Worm (Caenorhabditis elegans) whole organism, L1 larva: ENCODE measurements around the gene Y110A2AL.3.

Experiments used
- C16A3.4 ChIP-seq: fragments of 150-350 bp; optimal IDR thresholded peaks from 2 replicates; lab custom pipeline; 2014; ENCODE audit warnings: missing biosample characterization, missing genetic modification characterization
- C34B4.2 ChIP-seq: sonication (generic microtip); optimal IDR thresholded peaks from 2 replicates; lab custom pipeline; 2017; ENCODE audit warnings: mild to moderate bottlenecking, missing genetic modification characterization, missing compliant biosample characterization
- F16B12.6 ChIP-seq: fragments of 150-350 bp; optimal IDR thresholded peaks from 2 replicates; lab custom pipeline; 2014; ENCODE audit warnings: missing biosample characterization, missing genetic modification characterization
- alr-1 ChIP-seq: fragments of 200-800 bp; sonication (Bioruptor generic); optimal IDR thresholded peaks from 2 replicates; lab custom pipeline; 2018; ENCODE audit warnings: borderline replicate concordance, mild to moderate bottlenecking, missing genetic modification characterization, missing compliant biosample characterization
- aly-2 ChIP-seq: fragments of 150-350 bp; optimal IDR thresholded peaks from 2 replicates; lab custom pipeline; 2014; ENCODE audit warnings: missing biosample characterization, missing genetic modification characterization
- ama-1 ChIP-seq: fragments of 150-350 bp; optimal IDR thresholded peaks from 2 replicates; lab custom pipeline; 2014
- ceh-63 ChIP-seq: fragments of 200-800 bp; sonication (Bioruptor generic); optimal IDR thresholded peaks from 2 replicates; lab custom pipeline; 2018; ENCODE audit warnings: mild to moderate bottlenecking, missing genetic modification characterization, missing compliant biosample characterization
- ces-1 ChIP-seq: fragments of 150-350 bp; optimal IDR thresholded peaks from 2 replicates; lab custom pipeline; 2014; ENCODE audit warnings: missing biosample characterization, missing genetic modification reagents, missing genetic modification characterization
- dpl-1 ChIP-seq, 3 experiments: fragments of 150-350 bp in 2 of 3; sonication (generic microtip) in 1 of 3; optimal IDR thresholded peaks; 2 replicates each; lab custom pipeline; 2014 to 2017; ENCODE audit warnings: missing biosample characterization in 3 of 3, missing genetic modification characterization in 3 of 3, missing genetic modification reagents in 3 of 3
- dsc-1 ChIP-seq: sonication (generic microtip); optimal IDR thresholded peaks from 2 replicates; lab custom pipeline; 2016; ENCODE audit warnings: mild to moderate bottlenecking, missing genetic modification characterization, missing compliant biosample characterization
- efl-1 ChIP-seq, 4 experiments: fragments of 150-350 bp; optimal IDR thresholded peaks in 3 of 4; peaks in 1 of 4; 1 replicate in 1 of 4; 2 replicates in 3 of 4; lab custom pipeline; 2014; ENCODE audit warnings: missing biosample characterization in 2 of 4, missing genetic modification characterization in 2 of 4, missing genetic modification reagents in 2 of 4
- egl-27 ChIP-seq, 2 experiments: fragments of 150-350 bp in 1 of 2; sonication (generic microtip); optimal IDR thresholded peaks; 3 replicates each; lab custom pipeline; 2017 to 2018; ENCODE audit warnings: missing biosample characterization in 2 of 2, missing genetic modification characterization in 2 of 2, missing genetic modification reagents in 2 of 2
- elt-3 ChIP-seq, 6 experiments: fragments of 150-350 bp in 1 of 6; sonication (generic microtip); optimal IDR thresholded peaks; 2 replicates each; lab custom pipeline; 2017 to 2018; ENCODE audit warnings: missing biosample characterization in 6 of 6, missing genetic modification characterization in 6 of 6, inconsistent platforms in 1 of 6
- fkh-10 ChIP-seq: sonication (generic microtip); optimal IDR thresholded peaks from 2 replicates; lab custom pipeline; 2017; ENCODE audit warnings: missing biosample characterization, missing genetic modification reagents, missing genetic modification characterization
- fkh-4 ChIP-seq: sonication (generic microtip); optimal IDR thresholded peaks from 2 replicates; lab custom pipeline; 2016; ENCODE audit warnings: missing compliant biosample characterization, missing genetic modification characterization, borderline replicate concordance
- grh-1 ChIP-seq: fragments of 200-800 bp; sonication (Bioruptor generic); IDR thresholded peaks from 2 replicates; pipeline ENCODE4 v1.3.6; 2022; ENCODE audit warnings: missing genetic modification reagents, missing genetic modification characterization, missing compliant biosample characterization
- irx-1 ChIP-seq: sonication (generic microtip); optimal IDR thresholded peaks from 2 replicates; lab custom pipeline; 2016; ENCODE audit warnings: missing genetic modification characterization, missing compliant biosample characterization
- isw-1 ChIP-seq: fragments of 200-800 bp; sonication (Bioruptor generic); IDR thresholded peaks from 2 replicates; pipeline ENCODE4 v1.3.6; 2022; ENCODE audit warnings: missing genetic modification characterization, missing compliant biosample characterization
- jun-1 ChIP-seq: fragments of 150-350 bp; optimal IDR thresholded peaks from 2 replicates; lab custom pipeline; 2014; ENCODE audit warnings: missing biosample characterization, missing genetic modification reagents, missing genetic modification characterization
- lin-14 ChIP-seq: fragments of 200-800 bp; sonication (Bioruptor generic); optimal IDR thresholded peaks from 2 replicates; lab custom pipeline; 2018; ENCODE audit warnings: mild to moderate bottlenecking, missing genetic modification characterization, moderate library complexity, missing compliant biosample characterization
- lin-15B ChIP-seq: fragments of 150-350 bp; sonication (generic microtip); optimal IDR thresholded peaks from 3 replicates; lab custom pipeline; 2014; ENCODE audit warnings: missing biosample characterization, missing genetic modification characterization
- lin-35 ChIP-seq, 2 experiments: fragments of 150-350 bp; optimal IDR thresholded peaks; 2 replicates each; lab custom pipeline; 2014; ENCODE audit warnings: missing biosample characterization in 2 of 2, missing genetic modification characterization in 2 of 2, missing genetic modification reagents in 2 of 2
- mab-9 ChIP-seq: fragments of 200-800 bp; sonication (Bioruptor generic); IDR thresholded peaks from 2 replicates; pipeline ENCODE4 v1.3.6; 2022; ENCODE audit warnings: missing genetic modification reagents, missing genetic modification characterization, missing compliant biosample characterization
- mdl-1 ChIP-seq, 2 experiments: fragments of 150-350 bp; optimal IDR thresholded peaks; 2 replicates each; lab custom pipeline; 2014 to 2017; ENCODE audit warnings: missing biosample characterization in 2 of 2, missing genetic modification characterization in 2 of 2, inconsistent platforms in 1 of 2
- mef-2 ChIP-seq: fragments of 150-350 bp; optimal IDR thresholded peaks from 2 replicates; lab custom pipeline; 2014; ENCODE audit warnings: missing biosample characterization, missing genetic modification characterization
- nhr-11 ChIP-seq: fragments of 150-350 bp; optimal IDR thresholded peaks from 2 replicates; lab custom pipeline; 2014; ENCODE audit warnings: missing biosample characterization, missing genetic modification characterization
- nhr-12 ChIP-seq: sonication (generic microtip); optimal IDR thresholded peaks from 2 replicates; lab custom pipeline; 2017; ENCODE audit warnings: missing biosample characterization, missing genetic modification characterization
- nhr-237 ChIP-seq: fragments of 150-350 bp; optimal IDR thresholded peaks from 2 replicates; lab custom pipeline; 2014; ENCODE audit warnings: missing biosample characterization, missing genetic modification characterization
- nhr-71 ChIP-seq: sonication (generic microtip); optimal IDR thresholded peaks from 2 replicates; lab custom pipeline; 2016; ENCODE audit warnings: mild to moderate bottlenecking, missing genetic modification characterization, moderate library complexity, missing compliant biosample characterization
- nhr-76 ChIP-seq: sonication (generic microtip); optimal IDR thresholded peaks from 2 replicates; lab custom pipeline; 2017; ENCODE audit warnings: missing biosample characterization, missing genetic modification characterization
- nhr-77 ChIP-seq: fragments of 150-350 bp; optimal IDR thresholded peaks from 2 replicates; lab custom pipeline; 2014; ENCODE audit warnings: missing biosample characterization, missing genetic modification characterization
- nhr-84 ChIP-seq: sonication (generic microtip); optimal IDR thresholded peaks from 2 replicates; lab custom pipeline; 2017; ENCODE audit warnings: missing biosample characterization, missing genetic modification characterization
- nhr-90 ChIP-seq: sonication (generic microtip); optimal IDR thresholded peaks from 2 replicates; lab custom pipeline; 2016; ENCODE audit warnings: mild to moderate bottlenecking, missing genetic modification characterization, missing compliant biosample characterization; ENCODE audit not compliant: poor library complexity
- pag-3 ChIP-seq: sonication (generic microtip); optimal IDR thresholded peaks from 2 replicates; lab custom pipeline; 2017; ENCODE audit warnings: missing genetic modification characterization, mild to moderate bottlenecking, missing compliant biosample characterization, antibody characterized with exemption, borderline replicate concordance; ENCODE audit not compliant: insufficient read depth
- pax-3 ChIP-seq: fragments of 200-800 bp; sonication (Bioruptor generic); optimal IDR thresholded peaks from 2 replicates; lab custom pipeline; 2018; ENCODE audit warnings: mild to moderate bottlenecking, missing genetic modification characterization, moderate library complexity, missing compliant biosample characterization
- pqm-1 ChIP-seq: sonication (generic microtip); optimal IDR thresholded peaks from 3 replicates; lab custom pipeline; 2017; ENCODE audit warnings: missing biosample characterization, missing genetic modification characterization
- rnt-1 ChIP-seq: sonication (generic microtip); optimal IDR thresholded peaks from 2 replicates; lab custom pipeline; 2016; ENCODE audit warnings: mild to moderate bottlenecking, missing genetic modification characterization, moderate library complexity, missing compliant biosample characterization
- snpc-4 ChIP-seq: fragments of 150-350 bp; optimal IDR thresholded peaks from 2 replicates; lab custom pipeline; 2014; ENCODE audit warnings: missing biosample characterization, missing genetic modification characterization
- sup-37 ChIP-seq: fragments of 200-800 bp; sonication (Bioruptor generic); optimal IDR thresholded peaks from 2 replicates; lab custom pipeline; 2018; ENCODE audit warnings: mild to moderate bottlenecking, missing genetic modification characterization, missing compliant biosample characterization
- swsn-7 ChIP-seq: sonication (generic microtip); optimal IDR thresholded peaks from 2 replicates; lab custom pipeline; 2016; ENCODE audit warnings: missing genetic modification characterization, missing compliant biosample characterization
- tbx-2 ChIP-seq: sonication (generic microtip); optimal IDR thresholded peaks from 2 replicates; lab custom pipeline; 2016; ENCODE audit warnings: missing genetic modification characterization, missing compliant biosample characterization
- tlp-1 ChIP-seq: fragments of 150-350 bp; optimal IDR thresholded peaks from 2 replicates; lab custom pipeline; 2014; ENCODE audit warnings: missing biosample characterization, missing genetic modification characterization
- unc-30 ChIP-seq: sonication (generic microtip); optimal IDR thresholded peaks from 2 replicates; lab custom pipeline; 2017; ENCODE audit warnings: missing biosample characterization, missing genetic modification characterization
- unc-62 ChIP-seq: fragments of 150-350 bp; optimal IDR thresholded peaks from 2 replicates; lab custom pipeline; 2014; ENCODE audit warnings: missing biosample characterization, missing genetic modification reagents, missing genetic modification characterization
- unc-86 ChIP-seq: sonication (generic microtip); optimal IDR thresholded peaks from 2 replicates; lab custom pipeline; 2016; ENCODE audit warnings: missing genetic modification characterization, missing compliant biosample characterization
- zag-1 ChIP-seq: fragments of 150-350 bp; optimal IDR thresholded peaks from 2 replicates; lab custom pipeline; 2014; ENCODE audit warnings: missing biosample characterization, missing genetic modification characterization
- ztf-4 ChIP-seq: fragments of 150-350 bp; optimal IDR thresholded peaks from 2 replicates; lab custom pipeline; 2014; ENCODE audit warnings: missing biosample characterization, missing genetic modification characterization

Gene Y110A2AL.3

ce11 chrII:2834105-2834504 lies 32.8 kb upstream of the Y110A2AL.3 start (continued):
- no peak for TF ChIP-seq ces-1 (GFP tag; lab: Kevin White, UChicago)
- no peak for TF ChIP-seq nhr-12 (tag; lab: Kevin White, UChicago)
- TF ChIP-seq efl-1 (optimal IDR thresholded peaks at IDR 0.05; lab: Kevin White, UChicago) = no peak
- peak in 1 of 2 experiments; percentile 77 for TF ChIP-seq efl-1 (GFP tag; optimal IDR thresholded peaks at IDR 0.05 in 1 of 2; lab: Kevin White, UChicago)
- no peak for TF ChIP-seq pag-3 (tag; lab: Kevin White, UChicago)
- TF ChIP-seq unc-30 (tag; lab: Kevin White, UChicago) = no peak
- peak in 1 of 3 experiments; percentile 4 for TF ChIP-seq dpl-1 (GFP tag; optimal IDR thresholded peaks at IDR 0.05; lab: Kevin White, UChicago)
- no peak for TF ChIP-seq zag-1 (tag; lab: Kevin White, UChicago)
- TF ChIP-seq mab-9 = no peak
- TF ChIP-seq fkh-10 (GFP tag; lab: Kevin White, UChicago) = no peak
- TF ChIP-seq tlp-1 (tag; lab: Kevin White, UChicago) = no peak
- TF ChIP-seq pqm-1 (tag; lab: Kevin White, UChicago) = no peak
- TF ChIP-seq nhr-84 (tag; lab: Kevin White, UChicago) = no peak
- TF ChIP-seq nhr-237 = no peak
- TF ChIP-seq elt-3 (tag; optimal IDR thresholded peaks at IDR 0.05; lab: Kevin White, UChicago) = peak in 1 of 6 experiments; percentile 53
- no peak for TF ChIP-seq ceh-63
- no peak for TF ChIP-seq snpc-4 (tag; lab: Kevin White, UChicago)
- TF ChIP-seq C34B4.2 (tag; lab: Kevin White, UChicago) = no peak
- no peak for TF ChIP-seq rnt-1
- TF ChIP-seq fkh-4 (tag; lab: Kevin White, UChicago) = no peak
- TF ChIP-seq nhr-76 = no peak
- no peak for TF ChIP-seq lin-15B (tag; lab: Kevin White, UChicago)
- no peak for TF ChIP-seq aly-2 (tag; lab: Kevin White, UChicago)
- TF ChIP-seq pax-3 (tag; lab: Kevin White, UChicago) = no peak
- TF ChIP-seq nhr-71 (tag; lab: Kevin White, UChicago) = no peak
- no peak for TF ChIP-seq nhr-90 (tag; lab: Kevin White, UChicago)
- no peak for TF ChIP-seq nhr-77 (tag; lab: Kevin White, UChicago)
- TF ChIP-seq mdl-1 (tag; optimal IDR thresholded peaks at IDR 0.05; lab: Kevin White, UChicago) = no peak
- TF ChIP-seq unc-86 (tag; lab: Kevin White, UChicago) = no peak
- TF ChIP-seq sup-37 (GFP tag; lab: Kevin White, UChicago) = no peak
- peak in 1 of 2 experiments; percentile 44 for TF ChIP-seq lin-35 (GFP tag; optimal IDR thresholded peaks at IDR 0.05; lab: Kevin White, UChicago)
- no peak for TF ChIP-seq C16A3.4 (tag; lab: Kevin White, UChicago)
- TF ChIP-seq mef-2 = no peak
- TF ChIP-seq unc-62 (GFP tag; lab: Kevin White, UChicago) = no peak

ce11 chrII:2836853-2837252 lies 30.0 kb upstream of the Y110A2AL.3 start, which contains the start of gene K12H6.7:
Gene K12H6.7 (minus strand): TSS chrII:2836953.
- TF ChIP-seq egl-27 (tag; optimal IDR thresholded peaks at IDR 0.05; lab: Kevin White, UChicago) (no peak), dsc-1 (tag; lab: Kevin White, UChicago) (no peak), alr-1 (no peak), unc-30 (tag; lab: Kevin White, UChicago) (no peak), pqm-1 (tag; lab: Kevin White, UChicago) (no peak), nhr-11 (tag; lab: Kevin White, UChicago) (no peak), grh-1 (GFP tag; lab: Robert Waterston, UW) (no peak), tbx-2 (tag; lab: Kevin White, UChicago) (no peak), jun-1 (no peak), efl-1 (optimal IDR thresholded peaks at IDR 0.05; lab: Kevin White, UChicago) (no peak), efl-1 (GFP tag; optimal IDR thresholded peaks at IDR 0.05 in 1 of 2; lab: Kevin White, UChicago) (no peak), lin-14 (GFP tag; lab: Kevin White, UChicago) (no peak), C16A3.4 (tag; lab: Kevin White, UChicago) (no peak), irx-1 (tag; lab: Kevin White, UChicago) (no peak), ama-1 (lab: Kevin White, UChicago) (no peak), F16B12.6 (tag; lab: Kevin White, UChicago) (no peak), ztf-4 (tag; lab: Kevin White, UChicago) (no peak), swsn-7 (tag; lab: Kevin White, UChicago) (no peak), isw-1 (no peak)
